Worm (Caenorhabditis elegans) whole organism, L1 larva: ENCODE measurements around the gene C32C4.3.

Experiments
- ces-1 ChIP-seq: fragments of 150-350 bp; optimal IDR thresholded peaks from 2 replicates; lab custom pipeline; 2014; ENCODE audit warnings: missing biosample characterization, missing genetic modification reagents, missing genetic modification characterization
- efl-1 ChIP-seq, 4 experiments: fragments of 150-350 bp; optimal IDR thresholded peaks in 3 of 4; peaks in 1 of 4; 1 replicate in 1 of 4; 2 replicates in 3 of 4; lab custom pipeline; 2014; ENCODE audit warnings: missing biosample characterization in 2 of 4, missing genetic modification characterization in 2 of 4, missing genetic modification reagents in 2 of 4
- lin-39 ChIP-seq: fragments of 150-350 bp; optimal IDR thresholded peaks from 2 replicates; lab custom pipeline; 2014; ENCODE audit warnings: missing biosample characterization, missing genetic modification reagents, missing genetic modification characterization
- nhr-237 ChIP-seq: fragments of 150-350 bp; optimal IDR thresholded peaks from 2 replicates; lab custom pipeline; 2014; ENCODE audit warnings: missing biosample characterization, missing genetic modification characterization
- nhr-76 ChIP-seq: sonication (generic microtip); optimal IDR thresholded peaks from 2 replicates; lab custom pipeline; 2017; ENCODE audit warnings: missing biosample characterization, missing genetic modification characterization
- nhr-77 ChIP-seq: fragments of 150-350 bp; optimal IDR thresholded peaks from 2 replicates; lab custom pipeline; 2014; ENCODE audit warnings: missing biosample characterization, missing genetic modification characterization
- snpc-4 ChIP-seq: fragments of 150-350 bp; optimal IDR thresholded peaks from 2 replicates; lab custom pipeline; 2014; ENCODE audit warnings: missing biosample characterization, missing genetic modification characterization
- zag-1 ChIP-seq: fragments of 150-350 bp; optimal IDR thresholded peaks from 2 replicates; lab custom pipeline; 2014; ENCODE audit warnings: missing biosample characterization, missing genetic modification characterization
- ztf-11 ChIP-seq, 2 experiments: sonication (generic microtip); optimal IDR thresholded peaks; 2 replicates each; lab custom pipeline; 2016 to 2017; ENCODE audit warnings: missing genetic modification characterization in 2 of 2, missing biosample characterization in 1 of 2, missing compliant biosample characterization in 1 of 2

DNA sequence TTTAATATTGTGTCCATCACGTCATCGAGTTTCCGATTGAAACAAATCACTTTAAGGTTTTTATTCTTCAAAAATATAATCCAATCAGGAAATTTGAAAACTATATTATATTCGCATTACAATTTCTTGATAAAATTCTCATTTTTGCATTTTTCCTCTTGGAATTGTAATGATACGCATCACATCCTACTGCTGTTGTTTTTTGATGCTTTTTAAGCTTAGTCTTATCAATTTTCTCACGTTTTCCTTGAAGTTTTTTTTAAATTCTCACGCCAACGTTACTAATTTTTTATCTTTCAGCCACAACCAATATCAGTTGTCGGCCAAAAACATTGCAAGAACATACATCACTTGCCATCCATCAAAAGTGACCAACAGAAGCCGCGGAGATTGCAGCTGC lies 35.2 kb upstream of the C32C4.3 start, which contains the start of gene gsp-1:
- TF ChIP-seq zag-1 (tag; lab: Kevin White, UChicago): no peak
- TF ChIP-seq efl-1 (optimal IDR thresholded peaks at IDR 0.05; lab: Kevin White, UChicago): no peak
- peak in 1 of 2 experiments; percentile 49 for TF ChIP-seq efl-1 (GFP tag; optimal IDR thresholded peaks at IDR 0.05 in 1 of 2; lab: Kevin White, UChicago)
- TF ChIP-seq nhr-237: no peak
- no peak for TF ChIP-seq lin-39 (tag; lab: Kevin White, UChicago)
- no peak for TF ChIP-seq snpc-4
- no peak for TF ChIP-seq ces-1 (GFP tag; lab: Kevin White, UChicago)
- TF ChIP-seq ztf-11 (tag; optimal IDR thresholded peaks at IDR 0.05; lab: Kevin White, UChicago): no peak
- no peak for TF ChIP-seq nhr-77 (tag; lab: Kevin White, UChicago)
- TF ChIP-seq nhr-76 (tag; lab: Kevin White, UChicago): no peak
